Worm (Caenorhabditis elegans) whole organism, young adult: ENCODE measurements around the gene Y41D4A.7.

ENCODE experiments used
- B0336.3 ChIP-seq: fragments of 200-800 bp; sonication (Bioruptor generic); IDR thresholded peaks from 2 replicates; pipeline ENCODE4 v1.3.6; 2022; ENCODE audit warnings: missing genetic modification characterization, missing compliant biosample characterization
- C06A6.2 ChIP-seq: fragments of 200-800 bp; sonication (Bioruptor generic); conservative IDR thresholded peaks from 2 replicates; pipeline ENCODE4 v1.3.6; 2022; ENCODE audit warnings: missing genetic modification characterization, missing compliant biosample characterization
- D2030.7 ChIP-seq: fragments of 200-800 bp; sonication (Bioruptor generic); IDR thresholded peaks from 2 replicates; pipeline ENCODE4 v1.3.6; 2022; ENCODE audit warnings: missing genetic modification reagents, missing genetic modification characterization, missing compliant biosample characterization
- F10E7.11 ChIP-seq: sonication (generic microtip); optimal IDR thresholded peaks from 2 replicates; lab custom pipeline; 2017; ENCODE audit warnings: mild to moderate bottlenecking, missing genetic modification characterization, moderate library complexity, missing compliant biosample characterization
- F23B12.7 ChIP-seq: sonication (generic microtip); optimal IDR thresholded peaks from 2 replicates; lab custom pipeline; 2017; ENCODE audit warnings: missing genetic modification characterization, mild to moderate bottlenecking, missing compliant biosample characterization, antibody characterized with exemption, moderate library complexity; ENCODE audit not compliant: insufficient read depth
- F33H1.4 ChIP-seq: fragments of 200-800 bp; sonication (Bioruptor generic); IDR thresholded peaks from 2 replicates; pipeline ENCODE4 v1.3.6; 2022; ENCODE audit warnings: missing genetic modification reagents, missing genetic modification characterization, missing compliant biosample characterization
- T07F8.4 ChIP-seq: sonication (generic microtip); optimal IDR thresholded peaks from 2 replicates; lab custom pipeline; 2016; ENCODE audit warnings: mild to moderate bottlenecking, missing genetic modification characterization, moderate library complexity, missing compliant biosample characterization
- Y53G8AR.9 ChIP-seq: fragments of 200-800 bp; sonication (Bioruptor generic); conservative IDR thresholded peaks from 2 replicates; pipeline ENCODE4 v1.3.6; 2022; ENCODE audit warnings: missing genetic modification reagents, missing genetic modification characterization, missing compliant biosample characterization
- Y67H2A.10 ChIP-seq: fragments of 200-800 bp; sonication (Bioruptor generic); conservative IDR thresholded peaks from 2 replicates; pipeline ENCODE4 v1.3.6; 2022; ENCODE audit warnings: missing genetic modification reagents, missing genetic modification characterization, missing compliant biosample characterization
- Y79H2A.3 ChIP-seq: fragments of 200-800 bp; sonication (Bioruptor generic); conservative IDR thresholded peaks from 2 replicates; pipeline ENCODE4 v1.3.6; 2022; ENCODE audit warnings: missing genetic modification reagents, missing genetic modification characterization, missing compliant biosample characterization
- ZK185.1 ChIP-seq: sonication (generic microtip); optimal IDR thresholded peaks from 2 replicates; lab custom pipeline; 2016; ENCODE audit warnings: mild to moderate bottlenecking, missing genetic modification characterization, missing compliant biosample characterization; ENCODE audit not compliant: poor library complexity, severe bottlenecking
- aptf-2 ChIP-seq: fragments of 200-800 bp; sonication (Bioruptor generic); conservative IDR thresholded peaks from 2 replicates; pipeline ENCODE4 v1.3.6; 2022; ENCODE audit warnings: missing genetic modification reagents, missing genetic modification characterization, missing compliant biosample characterization
- athp-1 ChIP-seq: sonication (generic microtip); optimal IDR thresholded peaks from 2 replicates; lab custom pipeline; 2017; ENCODE audit warnings: mild to moderate bottlenecking, missing genetic modification characterization, missing compliant biosample characterization
- attf-6 ChIP-seq: fragments of 200-800 bp; sonication (Bioruptor generic); IDR thresholded peaks from 2 replicates; pipeline ENCODE4 v1.3.6; 2022; ENCODE audit warnings: missing genetic modification reagents, missing genetic modification characterization, missing compliant biosample characterization
- cebp-1 ChIP-seq, 2 experiments: fragments of 200-800 bp in 1 of 2; sonication (Bioruptor generic) in 1 of 2; sonication (generic microtip) in 1 of 2; IDR thresholded peaks in 1 of 2; optimal IDR thresholded peaks in 1 of 2; 2 replicates each; pipeline versions ENCODE4 v1.3.6 to Lab custom; 2017 to 2022; ENCODE audit warnings: missing compliant biosample characterization in 2 of 2, missing genetic modification characterization in 2 of 2, mild to moderate bottlenecking in 1 of 2, missing genetic modification reagents in 1 of 2, moderate library complexity in 1 of 2
- ceh-91 ChIP-seq: fragments of 200-800 bp; sonication (Bioruptor generic); IDR thresholded peaks from 2 replicates; pipeline ENCODE4 v1.3.6; 2022; ENCODE audit warnings: missing genetic modification reagents, missing genetic modification characterization, missing compliant biosample characterization
- chd-7 ChIP-seq: sonication (generic microtip); optimal IDR thresholded peaks from 2 replicates; lab custom pipeline; 2016; ENCODE audit warnings: mild to moderate bottlenecking, missing genetic modification characterization, moderate library complexity, missing compliant biosample characterization
- die-1 ChIP-seq: sonication (generic microtip); optimal IDR thresholded peaks from 2 replicates; lab custom pipeline; 2016; ENCODE audit warnings: missing genotype, mild to moderate bottlenecking, missing genetic modification characterization, missing compliant biosample characterization
- dpff-1 ChIP-seq: sonication (generic microtip); optimal IDR thresholded peaks from 2 replicates; lab custom pipeline; 2017; ENCODE audit warnings: mild to moderate bottlenecking, missing genetic modification characterization, missing compliant biosample characterization
- efl-1 ChIP-seq: fragments of 150-350 bp; optimal IDR thresholded peaks from 2 replicates; lab custom pipeline; 2014; ENCODE audit warnings: missing biosample characterization, missing genetic modification reagents, missing genetic modification characterization
- egrh-3 ChIP-seq: fragments of 200-800 bp; sonication (Bioruptor generic); IDR thresholded peaks from 2 replicates; pipeline ENCODE4 v1.3.6; 2022; ENCODE audit warnings: missing genetic modification reagents, missing genetic modification characterization, missing compliant biosample characterization
- ekl-4 ChIP-seq: fragments of 200-800 bp; sonication (Bioruptor generic); IDR thresholded peaks from 2 replicates; pipeline ENCODE4 v1.3.6; 2022; ENCODE audit warnings: missing genetic modification reagents, missing genetic modification characterization, missing compliant biosample characterization
- gei-17 ChIP-seq: fragments of 200-800 bp; sonication (Bioruptor generic); optimal IDR thresholded peaks from 2 replicates; lab custom pipeline; 2018; ENCODE audit warnings: mild to moderate bottlenecking, missing genetic modification characterization, missing compliant biosample characterization
- hmg-1.2 ChIP-seq: fragments of 200-800 bp; sonication (Bioruptor generic); IDR thresholded peaks from 2 replicates; pipeline ENCODE4 v1.3.6; 2022; ENCODE audit warnings: missing genetic modification reagents, missing genetic modification characterization, missing compliant biosample characterization
- hsf-1 ChIP-seq: fragments of 200-800 bp; sonication (Bioruptor generic); IDR thresholded peaks from 2 replicates; pipeline ENCODE4 v1.3.6; 2022; ENCODE audit warnings: missing genetic modification reagents, missing genetic modification characterization, missing compliant biosample characterization
- lin-26 ChIP-seq: fragments of 200-800 bp; sonication (Bioruptor generic); IDR thresholded peaks from 2 replicates; pipeline ENCODE4 v1.3.6; 2022; ENCODE audit warnings: missing genetic modification reagents, missing genetic modification characterization, missing compliant biosample characterization
- lin-40 ChIP-seq: sonication (generic microtip); optimal IDR thresholded peaks from 2 replicates; lab custom pipeline; 2016; ENCODE audit warnings: missing genetic modification characterization, mild to moderate bottlenecking, missing compliant biosample characterization, missing genotype, missing genetic modification reagents
- lin-54 ChIP-seq: fragments of 200-800 bp; sonication (Bioruptor generic); optimal IDR thresholded peaks from 2 replicates; lab custom pipeline; 2018; ENCODE audit warnings: mild to moderate bottlenecking, missing genetic modification characterization, missing compliant biosample characterization
- lsl-1 ChIP-seq: fragments of 200-800 bp; sonication (Bioruptor generic); optimal IDR thresholded peaks from 2 replicates; lab custom pipeline; 2018; ENCODE audit warnings: mild to moderate bottlenecking, missing genetic modification characterization, moderate library complexity, missing compliant biosample characterization
- madf-10 ChIP-seq: sonication (generic microtip); optimal IDR thresholded peaks from 2 replicates; lab custom pipeline; 2016; ENCODE audit warnings: mild to moderate bottlenecking, missing genetic modification characterization, missing compliant biosample characterization
- madf-6 ChIP-seq: fragments of 200-800 bp; sonication (Bioruptor generic); IDR thresholded peaks from 2 replicates; pipeline ENCODE4 v1.3.6; 2022; ENCODE audit warnings: missing genetic modification reagents, missing genetic modification characterization, missing compliant biosample characterization
- madf-8 ChIP-seq: fragments of 200-800 bp; sonication (Bioruptor generic); conservative IDR thresholded peaks from 2 replicates; pipeline ENCODE4 v1.3.6; 2022; ENCODE audit warnings: missing genetic modification reagents, missing genetic modification characterization, missing compliant biosample characterization
- pbrm-1 ChIP-seq: fragments of 200-800 bp; sonication (Bioruptor generic); IDR thresholded peaks from 2 replicates; pipeline ENCODE4 v1.3.6; 2022; ENCODE audit warnings: missing genetic modification reagents, missing genetic modification characterization, missing compliant biosample characterization
- snpc-3.4 ChIP-seq: sonication (generic microtip); optimal IDR thresholded peaks from 2 replicates; lab custom pipeline; 2017; ENCODE audit warnings: missing genetic modification characterization, mild to moderate bottlenecking, missing compliant biosample characterization, antibody characterized with exemption, moderate library complexity, missing genotype, missing genetic modification reagents
- snpc-4 ChIP-seq, 5 experiments: fragments of 150-350 bp in 1 of 5; sonication (generic microtip) in 4 of 5; optimal IDR thresholded peaks; 2 replicates each; lab custom pipeline; 2014 to 2018; ENCODE audit warnings: missing genetic modification characterization in 5 of 5, missing biosample characterization in 3 of 5, antibody characterized with exemption in 2 of 5, mild to moderate bottlenecking in 2 of 5, missing compliant biosample characterization in 2 of 5, missing genotype in 2 of 5, moderate library complexity in 2 of 5, missing genetic modification reagents in 1 of 5
- tbp1 ChIP-seq: fragments of 200-800 bp; sonication (Bioruptor generic); optimal IDR thresholded peaks from 2 replicates; lab custom pipeline; 2018; ENCODE audit warnings: mild to moderate bottlenecking, missing genetic modification characterization, missing compliant biosample characterization
- tlf-1 ChIP-seq: fragments of 200-800 bp; sonication (Bioruptor generic); optimal IDR thresholded peaks from 2 replicates; lab custom pipeline; 2018; ENCODE audit warnings: mild to moderate bottlenecking, missing genetic modification characterization, missing compliant biosample characterization
- unc-130 ChIP-seq: sonication (generic microtip); optimal IDR thresholded peaks from 2 replicates; lab custom pipeline; 2016; ENCODE audit warnings: missing genetic modification reagents, missing genetic modification characterization, missing compliant biosample characterization
- zfh-2 ChIP-seq: fragments of 200-800 bp; sonication (Bioruptor generic); conservative IDR thresholded peaks from 2 replicates; pipeline ENCODE4 v1.3.6; 2022; ENCODE audit warnings: missing genetic modification reagents, missing genetic modification characterization, missing compliant biosample characterization
- ztf-28 ChIP-seq: fragments of 200-800 bp; sonication (Bioruptor generic); IDR thresholded peaks from 2 replicates; pipeline ENCODE4 v1.3.6; 2022; ENCODE audit warnings: missing genetic modification reagents, missing genetic modification characterization, missing compliant biosample characterization

The Y41D4A.7 gene

DNA sequence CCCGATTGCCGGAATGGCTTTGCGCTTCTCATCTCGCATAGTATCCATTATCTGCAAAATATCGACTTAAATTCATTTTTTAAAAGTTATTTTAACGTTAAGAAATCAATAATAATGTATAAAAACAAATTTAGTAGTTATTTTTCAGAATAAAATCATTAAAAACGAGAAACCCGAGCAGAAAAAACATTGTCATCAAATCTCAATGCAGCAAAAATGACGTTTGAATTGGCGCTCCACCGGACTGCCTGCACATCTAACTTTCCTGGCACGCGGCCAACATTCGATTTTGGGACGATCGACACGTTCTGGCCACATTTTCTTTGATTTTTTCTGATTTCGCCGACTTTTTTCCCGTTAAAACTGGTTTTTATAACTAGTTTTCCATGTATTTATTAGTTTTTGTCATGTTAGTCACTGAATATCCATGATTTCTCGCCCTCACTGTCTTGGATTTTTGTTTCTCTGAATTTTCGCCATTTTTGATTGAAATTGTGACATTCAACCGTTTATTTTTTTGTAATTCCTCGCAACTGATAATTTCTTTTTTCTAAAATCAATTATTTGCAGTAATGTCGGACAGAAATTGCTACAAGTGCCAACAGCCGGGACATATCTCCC is 51.6 kb downstream of the Y41D4A.7 start, which contains the start of the genes pbs-1 and K08D12.3 (continued):
- TF ChIP-seq attf-6 (GFP tag; lab: Robert Waterston, UW): no peak
- TF ChIP-seq F23B12.7: peak; percentile 40
- peak; percentile 54; the same call in 1 of the 2 replicates for TF ChIP-seq Y53G8AR.9 (GFP tag; lab: Robert Waterston, UW)
- TF ChIP-seq D2030.7 (GFP tag; lab: Robert Waterston, UW): peak; percentile 52
- TF ChIP-seq ZK185.1: peak; percentile 14
- 0 out of 2 replicates have a peak, but pooled peaks have one; percentile 10 for TF ChIP-seq ztf-28 (GFP tag; lab: Robert Waterston, UW)
- TF ChIP-seq Y67H2A.10 (GFP tag; lab: Robert Waterston, UW): no peak
- 0 out of 2 replicates have a peak, but pooled peaks have one; percentile 28 for TF ChIP-seq madf-8 (GFP tag; lab: Robert Waterston, UW)
- TF ChIP-seq snpc-4 (GFP tag; optimal IDR thresholded peaks at IDR 0.05; lab: Kevin White, UChicago): no peak
- TF ChIP-seq snpc-4 (tag; optimal IDR thresholded peaks at IDR 0.05; lab: Kevin White, UChicago): peak; percentile 20 to 69 (median 38)
- TF ChIP-seq lin-54 (GFP tag; lab: Kevin White, UChicago): peak; percentile 97

DNA sequence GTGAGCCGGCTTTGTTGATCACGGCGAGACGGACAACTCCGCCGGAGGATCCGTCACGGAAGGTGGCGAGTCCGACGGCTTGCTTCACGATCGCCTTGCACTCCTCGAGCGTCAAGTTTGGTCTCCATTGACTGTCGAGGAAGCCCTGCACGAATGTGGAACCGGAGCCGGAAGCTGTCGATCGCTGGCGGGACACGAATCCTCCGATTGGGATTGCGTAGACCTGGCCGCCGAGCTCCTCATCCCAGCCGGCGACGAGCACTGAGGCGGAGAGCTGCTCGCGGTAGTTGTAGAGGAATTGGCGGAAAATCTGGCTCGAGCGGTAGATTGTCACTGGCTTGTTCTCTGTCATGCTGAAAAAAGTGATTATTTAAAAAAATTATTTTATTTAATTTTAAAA is 52.4 kb downstream of the Y41D4A.7 start:
- TF ChIP-seq die-1 (tag; lab: Kevin White, UChicago): no peak
- TF ChIP-seq Y53G8AR.9 (GFP tag; lab: Robert Waterston, UW): no peak
- no peak for TF ChIP-seq attf-6 (GFP tag; lab: Robert Waterston, UW)
- peak; percentile 82; the same call in 1 of the 2 replicates for TF ChIP-seq egrh-3 (GFP tag; lab: Robert Waterston, UW)
- peak; percentile 85 for TF ChIP-seq zfh-2 (GFP tag; lab: Robert Waterston, UW)
- TF ChIP-seq madf-10 (tag; lab: Kevin White, UChicago): no peak
- no peak for TF ChIP-seq athp-1 (tag; lab: Kevin White, UChicago)

DNA sequence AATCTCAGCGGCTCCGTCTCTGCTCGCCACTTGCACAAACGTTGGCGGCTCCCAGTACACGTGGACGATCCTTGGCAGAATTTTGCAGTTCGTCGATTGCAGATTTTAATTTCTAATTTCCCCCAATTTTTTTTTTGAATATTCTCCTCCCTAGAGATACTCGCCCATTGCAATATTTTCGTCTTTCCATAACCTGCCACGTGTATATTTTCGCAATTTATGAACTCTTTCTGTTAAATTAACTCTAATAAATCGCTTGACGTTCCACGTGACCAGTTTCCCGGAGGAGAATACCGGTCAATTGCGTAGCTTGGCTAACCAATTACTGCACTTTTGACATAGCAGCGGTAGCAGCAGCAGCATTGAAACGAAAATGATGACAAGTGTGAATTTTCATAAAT is 52.9 kb downstream of the Y41D4A.7 start:
- TF ChIP-seq T07F8.4 (tag; lab: Kevin White, UChicago) (no peak), dpff-1 (tag; lab: Kevin White, UChicago) (no peak), F33H1.4 (GFP tag; lab: Robert Waterston, UW) (peak; percentile 40), ceh-91 (GFP tag; lab: Robert Waterston, UW) (no peak), hmg-1.2 (GFP tag; lab: Robert Waterston, UW) (peak; percentile 40), snpc-3.4 (peak; percentile 15), Y79H2A.3 (peak; percentile 87), ztf-28 (GFP tag; lab: Robert Waterston, UW) (peak; percentile 4; the same call in 1 of the 2 replicates), C06A6.2 (no peak), aptf-2 (GFP tag; lab: Robert Waterston, UW) (no peak), D2030.7 (GFP tag; lab: Robert Waterston, UW) (peak; percentile 24; the same call in 1 of the 2 replicates), chd-7 (peak; percentile 35), unc-130 (peak; percentile 20), lin-40 (tag; lab: Kevin White, UChicago) (peak; percentile 5), lin-54 (GFP tag; lab: Kevin White, UChicago) (peak; percentile 55), F10E7.11 (tag; lab: Kevin White, UChicago) (peak; percentile 15), tlf-1 (GFP tag; lab: Kevin White, UChicago) (peak; percentile 14), tbp1 (GFP tag; lab: Kevin White, UChicago) (peak; percentile 50), gei-17 (GFP tag; lab: Kevin White, UChicago) (no peak), efl-1 (GFP tag; lab: Kevin White, UChicago) (peak; percentile 2), B0336.3 (peak; percentile 87), lin-26 (peak; percentile 64; the same call in 1 of the 2 replicates), lsl-1 (GFP tag; lab: Kevin White, UChicago) (no peak), die-1 (tag; lab: Kevin White, UChicago) (peak; percentile 34), snpc-4 (GFP tag; optimal IDR thresholded peaks at IDR 0.05; lab: Kevin White, UChicago) (peak; percentile 16), snpc-4 (tag; optimal IDR thresholded peaks at IDR 0.05; lab: Kevin White, UChicago) (no peak), pbrm-1 (GFP tag; lab: Robert Waterston, UW) (0 out of 2 replicates have a peak, but pooled peaks have one; percentile 6), cebp-1 (GFP tag; IDR thresholded peaks at IDR 0.05; lab: Robert Waterston, UW) (no peak), cebp-1 (tag; optimal IDR thresholded peaks at IDR 0.05; lab: Kevin White, UChicago) (peak; percentile 48), ekl-4 (peak; percentile 76), hsf-1 (GFP tag; lab: Robert Waterston, UW) (peak; percentile 67), athp-1 (tag; lab: Kevin White, UChicago) (peak; percentile 60), madf-6 (peak; percentile 54)
